Fruit fly (Drosophila melanogaster): ENCODE measurements around the gene Tmf.

The Tmf gene

dm6 chrX:6854563-6854962 lies 10.4 kb downstream of the Tmf start (continued):
- TF ChIP-seq CG9215 (GFP tag; IDR thresholded peaks at IDR 0.05) (peak; percentile 40; the same call in 1 of the 2 replicates), MESR4 (GFP tag; optimal IDR thresholded peaks at IDR 0.05) (peak; percentile 18), CG17359 (tag; optimal IDR thresholded peaks at IDR 0.05) (peak; percentile 90), CG11398 (GFP tag; optimal IDR thresholded peaks at IDR 0.05) (no peak), CG6689 (GFP tag; IDR thresholded peaks at IDR 0.05) (peak; percentile 81), CG7372 (GFP tag; IDR thresholded peaks at IDR 0.05) (peak; percentile 44; the same call in 1 of the 2 replicates), gsb (GFP tag; IDR thresholded peaks at IDR 0.05) (peak; percentile 62), crp (GFP tag; optimal IDR thresholded peaks at IDR 0.05) (no peak), Chrac-16 (GFP tag; optimal IDR thresholded peaks at IDR 0.05) (peak; percentile 71), gce (GFP tag; IDR thresholded peaks at IDR 0.05) (peak; percentile 54; the same call in 2 of the 3 replicates), Deaf1 (tag; optimal IDR thresholded peaks at IDR 0.05) (peak; percentile 49), Hey (tag; optimal IDR thresholded peaks at IDR 0.05) (no peak), CHES-1-like (GFP tag; optimal IDR thresholded peaks at IDR 0.05) (peak; percentile 15), H15 (GFP tag; IDR thresholded peaks at IDR 0.05) (peak; percentile 81), Xbp1 (GFP tag; optimal IDR thresholded peaks at IDR 0.05) (peak; percentile 81), CG8089 (GFP tag; optimal IDR thresholded peaks at IDR 0.05) (peak; percentile 43), CG12071 (GFP tag; optimal IDR thresholded peaks at IDR 0.05) (peak; percentile 76), pum (GFP tag; optimal IDR thresholded peaks at IDR 0.05) (peak; percentile 49), Hr51 (GFP tag; optimal IDR thresholded peaks at IDR 0.05) (peak; percentile 44 to 88), chn (GFP tag; optimal IDR thresholded peaks at IDR 0.05) (peak; percentile 66), Aef1 (GFP tag; IDR thresholded peaks at IDR 0.05) (peak; percentile 76), nau (GFP tag; optimal IDR thresholded peaks at IDR 0.05) (peak; percentile 73), CG10959 (GFP tag; IDR thresholded peaks at IDR 0.05) (0 out of 2 replicates have a peak, but pooled peaks have one; percentile 30), Dbx (GFP tag; IDR thresholded peaks at IDR 0.05) (peak; percentile 69), CG30403 (GFP tag; optimal IDR thresholded peaks at IDR 0.05) (peak; percentile 77), lola (GFP tag; optimal IDR thresholded peaks at IDR 0.05) (peak in 1 of 3 experiments; percentile 62), Adf1 (GFP tag; IDR thresholded peaks at IDR 0.05) (no peak)

dm6 chrX:6855366-6856200 lies 11.4 kb downstream of the Tmf start:
- TF ChIP-seq Dll (GFP tag; IDR thresholded peaks at IDR 0.05; ENCODE audit: partially characterized antibody), result no peak
- TF ChIP-seq CG30431 (GFP tag; optimal IDR thresholded peaks at IDR 0.05), result peak; percentile 77
- no peak for TF ChIP-seq CG31388 (GFP tag; optimal IDR thresholded peaks at IDR 0.05)
- TF ChIP-seq kni (GFP tag; optimal IDR thresholded peaks at IDR 0.05), result peak; percentile 78
- TF ChIP-seq caup (GFP tag; optimal IDR thresholded peaks at IDR 0.05; ENCODE audit: severe bottlenecking), result peak; percentile 41
- peak; percentile 83 for TF ChIP-seq CG14050 (GFP tag; IDR thresholded peaks at IDR 0.05)
- TF ChIP-seq ase (GFP tag; IDR thresholded peaks at IDR 0.05), result no peak
- TF ChIP-seq E2f1 (GFP tag; IDR thresholded peaks at IDR 0.05), result peak; percentile 52
- peak; percentile 91 for TF ChIP-seq Dek (tag; optimal IDR thresholded peaks at IDR 0.05)
- peak; percentile 60 for TF ChIP-seq Sry-δ (GFP tag; optimal IDR thresholded peaks at IDR 0.05)
- no peak for TF ChIP-seq CG1647 (GFP tag; optimal IDR thresholded peaks at IDR 0.05)
- peak; percentile 71 for TF ChIP-seq Lim3 (GFP tag; IDR thresholded peaks at IDR 0.05)
- TF ChIP-seq ara (GFP tag; IDR thresholded peaks at IDR 0.05), result peak; percentile 60; the same call in 1 of the 2 replicates
- peak; percentile 61 for TF ChIP-seq eyg (GFP tag; optimal IDR thresholded peaks at IDR 0.05)
- 0 out of 2 replicates have a peak, but pooled peaks have one; percentile 17 for TF ChIP-seq ttk (GFP tag; IDR thresholded peaks at IDR 0.05)
- peak; percentile 48; the same call in 1 of the 2 replicates for TF ChIP-seq CG4730 (GFP tag; IDR thresholded peaks at IDR 0.05)
- TF ChIP-seq CG13624 (GFP tag; optimal IDR thresholded peaks at IDR 0.05), result peak; percentile 61
- TF ChIP-seq dm (GFP tag; optimal IDR thresholded peaks at IDR 0.05), result peak; percentile 60
- no peak for TF ChIP-seq sna (GFP tag; IDR thresholded peaks at IDR 0.05; ENCODE audit: partially characterized antibody)
- no peak for TF ChIP-seq fru (optimal IDR thresholded peaks at IDR 0.05)
- TF ChIP-seq CG10565 (GFP tag; optimal IDR thresholded peaks at IDR 0.05), result no peak
- TF ChIP-seq trem (tag; optimal IDR thresholded peaks at IDR 0.05), result peak; percentile 64
- TF ChIP-seq CG10543 (GFP tag; optimal IDR thresholded peaks at IDR 0.05), result peak; percentile 81

Measured in whole organism, embryonic.